Worm (Caenorhabditis elegans): ENCODE results near the gene F11E6.9.

ce11 chrIV:17474047-17474446 is 1.1 kb downstream of the F11E6.9 start:
- TF ChIP-seq ama-1 (optimal IDR thresholded peaks at IDR 0.05) (no peak), ztf-11 (tag; optimal IDR thresholded peaks at IDR 0.05) (no peak), sea-2 (GFP tag; optimal IDR thresholded peaks at IDR 0.05) (no peak), ZK546.5 (tag; optimal IDR thresholded peaks at IDR 0.05) (no peak)

All from whole organism, L3 larva.